Fruit fly (Drosophila melanogaster) whole organism, embryonic: ENCODE results near the gene bwa.

Experiments
- Antp ChIP-seq: fragments of 200-800 bp; sonication (Bioruptor generic); optimal IDR thresholded peaks from 3 replicates; lab custom pipeline; 2016; ENCODE audit warnings: missing biosample characterization, missing genetic modification characterization
- Awh ChIP-seq: fragments of 200-800 bp; sonication (Bioruptor generic); IDR thresholded peaks from 2 replicates; pipeline ENCODE4, ENCODE4 v1.3.6; 2022; ENCODE audit warnings: missing biosample characterization, missing genetic modification characterization
- CG1024 ChIP-seq: fragments of 200-800 bp; sonication (Bioruptor generic); IDR thresholded peaks from 2 replicates; pipeline ENCODE4 v1.3.6; 2022; ENCODE audit warnings: missing biosample characterization, missing genetic modification characterization
- CG10431 ChIP-seq: fragments of 200-800 bp; sonication (Bioruptor generic); optimal IDR thresholded peaks from 3 replicates; lab custom pipeline; 2018; ENCODE audit warnings: missing biosample characterization, mild to moderate bottlenecking, missing genetic modification characterization
- CG12659 ChIP-seq: fragments of 200-800 bp; sonication (Bioruptor generic); optimal IDR thresholded peaks from 3 replicates; lab custom pipeline; 2017; ENCODE audit warnings: mild to moderate bottlenecking, missing biosample characterization, missing genetic modification reagents, missing genetic modification characterization
- CG13123 ChIP-seq: fragments of 200-800 bp; sonication (Bioruptor generic); optimal IDR thresholded peaks from 2 replicates; lab custom pipeline; 2016; ENCODE audit warnings: missing biosample characterization, missing genetic modification characterization
- CG14667 ChIP-seq: fragments of 200-800 bp; sonication (Bioruptor generic); IDR thresholded peaks from 2 replicates; pipeline ENCODE4 v1.3.6; 2022; ENCODE audit warnings: missing biosample characterization, missing genetic modification characterization
- CG15073 ChIP-seq: fragments of 200-800 bp; sonication (Bioruptor generic); optimal IDR thresholded peaks from 2 replicates; lab custom pipeline; 2016; ENCODE audit warnings: missing biosample characterization, missing genetic modification characterization
- CG1603 ChIP-seq: fragments of 200-800 bp; sonication (Bioruptor generic); optimal IDR thresholded peaks from 2 replicates; lab custom pipeline; 2019; ENCODE audit warnings: missing biosample characterization, mild to moderate bottlenecking, missing genetic modification characterization, moderate library complexity
- CG16863 ChIP-seq: fragments of 200-800 bp; sonication (Bioruptor generic); optimal IDR thresholded peaks from 3 replicates; lab custom pipeline; 2016; ENCODE audit warnings: missing biosample characterization, missing genetic modification characterization
- CG17361 ChIP-seq: fragments of 200-800 bp; sonication (Bioruptor generic); IDR thresholded peaks from 3 replicates; pipeline ENCODE4 v1.3.6; 2022; ENCODE audit warnings: missing biosample characterization, missing genetic modification characterization
- CG2120 ChIP-seq: fragments of 200-800 bp; sonication (Bioruptor generic); optimal IDR thresholded peaks from 3 replicates; lab custom pipeline; 2016; ENCODE audit warnings: missing biosample characterization, missing genetic modification characterization
- CG32532 ChIP-seq: fragments of 200-800 bp; sonication (Bioruptor generic); IDR thresholded peaks from 2 replicates; pipeline ENCODE4 v1.3.6; 2022; ENCODE audit warnings: missing biosample characterization, missing genetic modification characterization
- CG33213 ChIP-seq: fragments of 200-800 bp; sonication (Bioruptor generic); optimal IDR thresholded peaks from 3 replicates; lab custom pipeline; 2016; ENCODE audit warnings: missing biosample characterization, missing genetic modification characterization
- CG3838 ChIP-seq: fragments of 200-800 bp; sonication (Bioruptor generic); optimal IDR thresholded peaks from 3 replicates; lab custom pipeline; 2016; ENCODE audit warnings: missing biosample characterization, missing genetic modification characterization
- CG4282 ChIP-seq: fragments of 200-800 bp; sonication (Bioruptor generic); optimal IDR thresholded peaks from 2 replicates; lab custom pipeline; 2016; ENCODE audit warnings: missing biosample characterization, missing genetic modification characterization
- CG4360 ChIP-seq: fragments of 200-800 bp; sonication (Bioruptor generic); IDR thresholded peaks from 2 replicates; pipeline ENCODE4 v1.3.6; 2022; ENCODE audit warnings: missing biosample characterization, missing genetic modification characterization
- CG5245 ChIP-seq: fragments of 200-800 bp; sonication (Bioruptor generic); optimal IDR thresholded peaks from 3 replicates; lab custom pipeline; 2016; ENCODE audit warnings: missing biosample characterization, missing genetic modification characterization
- CG7357 ChIP-seq: fragments of 200-800 bp; sonication (Bioruptor generic); IDR thresholded peaks from 3 replicates; pipeline ENCODE4 v1.3.6; 2022; ENCODE audit warnings: missing biosample characterization, missing genetic modification characterization
- CG8478 ChIP-seq: fragments of >200 bp; optimal IDR thresholded peaks from 2 replicates; lab custom pipeline; 2018
- CG9817 ChIP-seq: fragments of 200-800 bp; sonication (Bioruptor generic); optimal IDR thresholded peaks from 2 replicates; lab custom pipeline; 2018; ENCODE audit warnings: missing biosample characterization, mild to moderate bottlenecking, missing genetic modification characterization, moderate library complexity
- CG9932 ChIP-seq: fragments of 200-800 bp; sonication (Bioruptor generic); IDR thresholded peaks from 2 replicates; pipeline ENCODE4 v1.3.6; 2022; ENCODE audit warnings: missing biosample characterization, missing genetic modification characterization
- CkIIα-i1 ChIP-seq: fragments of 200-800 bp; sonication (Bioruptor generic); IDR thresholded peaks from 2 replicates; pipeline ENCODE4 v1.3.6; 2022; ENCODE audit warnings: missing biosample characterization, missing genetic modification characterization
- Doc2 ChIP-seq: fragments of 200-800 bp; sonication (Bioruptor generic); IDR thresholded peaks from 2 replicates; pipeline ENCODE4 v1.3.6; 2022; ENCODE audit warnings: missing biosample characterization, missing genetic modification characterization
- Doc3 ChIP-seq: fragments of 200-800 bp; sonication (Bioruptor generic); IDR thresholded peaks from 3 replicates; pipeline ENCODE4 v1.3.6; 2022; ENCODE audit warnings: missing biosample characterization, missing genetic modification characterization; ENCODE audit not compliant: partially characterized antibody
- Dp ChIP-seq: fragments of 200-800 bp; sonication (Bioruptor generic); optimal IDR thresholded peaks from 2 replicates; lab custom pipeline; 2018; ENCODE audit warnings: missing biosample characterization, mild to moderate bottlenecking, missing genetic modification characterization, moderate library complexity
- Dref ChIP-seq: fragments of 200-800 bp; sonication (Bioruptor generic); IDR thresholded peaks from 2 replicates; pipeline ENCODE4 v1.3.6; 2022; ENCODE audit warnings: missing biosample characterization, missing genetic modification characterization
- E2f2 ChIP-seq: fragments of 200-800 bp; sonication (Bioruptor generic); IDR thresholded peaks from 2 replicates; pipeline ENCODE4 v1.3.6; 2022; ENCODE audit warnings: missing biosample characterization, missing genetic modification characterization
- Ets97D ChIP-seq: fragments of 200-800 bp; sonication (Bioruptor generic); optimal IDR thresholded peaks from 3 replicates; lab custom pipeline; 2016; ENCODE audit warnings: missing biosample characterization, missing genetic modification characterization
- HLH4C ChIP-seq: fragments of 200-800 bp; sonication (Bioruptor generic); IDR thresholded peaks from 3 replicates; pipeline ENCODE4 v1.3.6; 2022; ENCODE audit warnings: missing biosample characterization, missing genetic modification characterization; ENCODE audit not compliant: partially characterized antibody
- Hsf ChIP-seq: fragments of 200-800 bp; sonication (Bioruptor generic); optimal IDR thresholded peaks from 3 replicates; lab custom pipeline; 2016; ENCODE audit warnings: missing biosample characterization, missing genetic modification characterization
- Spps ChIP-seq: fragments of 200-800 bp; sonication (Bioruptor generic); optimal IDR thresholded peaks from 2 replicates; lab custom pipeline; 2018; ENCODE audit warnings: missing biosample characterization, mild to moderate bottlenecking, missing genetic modification characterization
- ac ChIP-seq: fragments of 200-800 bp; sonication (Bioruptor generic); optimal IDR thresholded peaks from 3 replicates; lab custom pipeline; 2017; ENCODE audit warnings: missing biosample characterization, mild to moderate bottlenecking, missing genetic modification characterization
- aop ChIP-seq: fragments of 200-800 bp; sonication (Bioruptor generic); IDR thresholded peaks from 2 replicates; pipeline ENCODE4 v1.3.6; 2022; ENCODE audit warnings: missing biosample characterization, missing genetic modification characterization
- bcd ChIP-seq: fragments of 200-800 bp; sonication (Bioruptor generic); optimal IDR thresholded peaks from 2 replicates; lab custom pipeline; 2017; ENCODE audit warnings: missing biosample characterization, mild to moderate bottlenecking, missing genetic modification characterization
- bsh ChIP-seq, 2 experiments: fragments of 200-800 bp; sonication (Bioruptor generic); optimal IDR thresholded peaks; 2 replicates each; lab custom pipeline; 2017 to 2018; ENCODE audit warnings: mild to moderate bottlenecking in 2 of 2, missing biosample characterization in 2 of 2, missing genetic modification characterization in 2 of 2, moderate library complexity in 1 of 2
- dmrt11E ChIP-seq: fragments of 200-800 bp; sonication (Bioruptor generic); optimal IDR thresholded peaks from 3 replicates; lab custom pipeline; 2018; ENCODE audit warnings: missing biosample characterization, mild to moderate bottlenecking, missing genetic modification characterization, moderate library complexity
- gsb ChIP-seq: fragments of 200-800 bp; sonication (Bioruptor generic); IDR thresholded peaks from 2 replicates; pipeline ENCODE4 v1.3.6; 2022; ENCODE audit warnings: missing biosample characterization, missing genetic modification characterization
- knrl ChIP-seq: fragments of 200-800 bp; sonication (Bioruptor generic); IDR thresholded peaks from 3 replicates; pipeline ENCODE4 v1.3.6; 2022; ENCODE audit warnings: missing biosample characterization, missing genetic modification characterization; ENCODE audit not compliant: partially characterized antibody
- lilli ChIP-seq: fragments of 200-800 bp; sonication (Bioruptor generic); optimal IDR thresholded peaks from 3 replicates; lab custom pipeline; 2016; ENCODE audit warnings: missing biosample characterization, missing genetic modification characterization
- oc ChIP-seq: fragments of 200-800 bp; sonication (Bioruptor generic); optimal IDR thresholded peaks from 2 replicates; lab custom pipeline; 2018; ENCODE audit warnings: missing biosample characterization, mild to moderate bottlenecking, missing genetic modification characterization, moderate library complexity
- prd ChIP-seq, 3 experiments: fragments of >200 bp in 2 of 3; fragments of 200-800 bp in 1 of 3; sonication (Bioruptor generic) in 1 of 3; optimal IDR thresholded peaks in 2 of 3; IDR thresholded peaks in 1 of 3; 2 replicates in 2 of 3; 3 replicates in 1 of 3; pipeline versions ENCODE4 v1.3.6 to Lab custom; 2017 to 2022; ENCODE audit warnings: missing biosample characterization in 1 of 3, missing genetic modification characterization in 1 of 3
- pum ChIP-seq: fragments of 200-800 bp; sonication (Bioruptor generic); optimal IDR thresholded peaks from 2 replicates; lab custom pipeline; 2016; ENCODE audit warnings: missing biosample characterization, missing genetic modification characterization
- slou ChIP-seq: fragments of 200-800 bp; sonication (Bioruptor generic); optimal IDR thresholded peaks from 3 replicates; lab custom pipeline; 2016; ENCODE audit warnings: missing biosample characterization, missing genetic modification characterization
- sob ChIP-seq: fragments of 200-800 bp; sonication (Bioruptor generic); IDR thresholded peaks from 2 replicates; pipeline ENCODE4 v1.3.6; 2022; ENCODE audit warnings: missing biosample characterization, missing genetic modification characterization
- tio ChIP-seq: fragments of 200-800 bp; sonication (Bioruptor generic); optimal IDR thresholded peaks from 2 replicates; lab custom pipeline; 2017; ENCODE audit warnings: missing biosample characterization, missing genetic modification characterization, inconsistent platforms
- tup ChIP-seq: fragments of 200-800 bp; sonication (Bioruptor generic); optimal IDR thresholded peaks from 2 replicates; lab custom pipeline; 2016; ENCODE audit warnings: missing biosample characterization, mild to moderate bottlenecking, missing genetic modification characterization, moderate library complexity
- usp ChIP-seq: fragments of >200 bp; optimal IDR thresholded peaks from 2 replicates; lab custom pipeline; 2017; ENCODE audit warnings: missing biosample characterization, missing genetic modification characterization
- vnd ChIP-seq: fragments of 200-800 bp; sonication (Bioruptor generic); IDR thresholded peaks from 3 replicates; pipeline ENCODE4 v1.3.6; 2022; ENCODE audit warnings: missing biosample characterization, missing genetic modification characterization; ENCODE audit not compliant: partially characterized antibody
- zen ChIP-seq: fragments of 200-800 bp; sonication (Bioruptor generic); optimal IDR thresholded peaks from 3 replicates; lab custom pipeline; 2018; ENCODE audit warnings: missing biosample characterization, mild to moderate bottlenecking, missing genetic modification characterization, moderate library complexity

bwa gene

dm6 chr2L:20091094-20091679, 25.0 kb downstream of the bwa start, which contains the start of the genes CG10747 and Pyroxd1 (continued):
- TF ChIP-seq Antp (peak; percentile 94), CG13123 (GFP tag; lab: Kevin White, UChicago) (peak; percentile 94), CG10431 (peak; percentile 89), Awh (GFP tag; lab: Robert Waterston, UW) (peak; percentile 86), Dref (GFP tag; lab: Robert Waterston, UW) (peak; percentile 43), oc (tag; lab: Kevin White, UChicago) (peak; percentile 93), ac (GFP tag; lab: Kevin White, UChicago) (peak; percentile 90), dmrt11E (tag; lab: Kevin White, UChicago) (peak; percentile 93), CG9817 (tag; lab: Kevin White, UChicago) (peak; percentile 98), usp (GFP tag; lab: Kevin White, UChicago) (no peak), bsh (GFP tag; optimal IDR thresholded peaks at IDR 0.05; lab: Kevin White, UChicago) (peak; percentile 95 to 96), CG9932 (GFP tag; lab: Robert Waterston, UW) (peak; percentile 97), lilli (peak; percentile 98), CG5245 (GFP tag; lab: Kevin White, UChicago) (peak; percentile 94), CG1024 (GFP tag; lab: Robert Waterston, UW) (peak; percentile 54; the same call in 1 of the 2 replicates), CG8478 (no peak), CG16863 (GFP tag; lab: Kevin White, UChicago) (peak; percentile 93), CG3838 (GFP tag; lab: Kevin White, UChicago) (peak; percentile 91), CG7357 (peak; percentile 88), CG1603 (peak; percentile 86), Ets97D (GFP tag; lab: Kevin White, UChicago) (peak; percentile 87), CG2120 (GFP tag; lab: Kevin White, UChicago) (peak; percentile 99), Doc3 (GFP tag; lab: Robert Waterston, UW) (no peak), tio (peak; percentile 98), HLH4C (GFP tag; lab: Robert Waterston, UW) (no peak), CG15073 (GFP tag; lab: Kevin White, UChicago) (peak; percentile 86), CG17361 (GFP tag; lab: Robert Waterston, UW) (peak; percentile 98), tup (peak; percentile 89), CG32532 (GFP tag; lab: Robert Waterston, UW) (peak; percentile 96), Dp (GFP tag; lab: Kevin White, UChicago) (peak; percentile 86), pum (GFP tag; lab: Kevin White, UChicago) (peak; percentile 94), prd (optimal IDR thresholded peaks at IDR 0.05; lab: Kevin White, UChicago) (no peak), prd (GFP tag; IDR thresholded peaks at IDR 0.05; lab: Robert Waterston, UW) (peak; percentile 97), zen (tag; lab: Kevin White, UChicago) (peak; percentile 91), CG33213 (GFP tag; lab: Kevin White, UChicago) (peak; percentile 82), CG12659 (GFP tag; lab: Kevin White, UChicago) (peak; percentile 98), Spps (tag; lab: Kevin White, UChicago) (peak; percentile 88), CG4282 (peak; percentile 40), CG4360 (GFP tag; lab: Robert Waterston, UW) (peak; percentile 35; the same call in 1 of the 2 replicates), slou (GFP tag; lab: Kevin White, UChicago) (peak; percentile 90), Hsf (GFP tag; lab: Kevin White, UChicago) (peak; percentile 98), sob (peak; percentile 97), knrl (GFP tag; lab: Robert Waterston, UW) (no peak), E2f2 (GFP tag; lab: Robert Waterston, UW) (peak; percentile 91), vnd (no peak), bcd (GFP tag; lab: Kevin White, UChicago) (peak; percentile 96), Doc2 (GFP tag; lab: Robert Waterston, UW) (peak; percentile 86), gsb (GFP tag; lab: Robert Waterston, UW) (peak; percentile 92), CkIIα-i1 (peak; percentile 46; the same call in 1 of the 2 replicates), CG14667 (GFP tag; lab: Robert Waterston, UW) (peak; percentile 94), aop (GFP tag; lab: Robert Waterston, UW) (peak; percentile 33; the same call in 1 of the 2 replicates)
